Fruit fly (Drosophila melanogaster) whole organism, wandering third instar larva: ENCODE data around the gene CG33721.

ENCODE experiments used
- CG32264 ChIP-seq: fragments of 200-800 bp; sonication (Bioruptor generic); optimal IDR thresholded peaks from 2 replicates; lab custom pipeline; 2016; ENCODE audit warnings: missing biosample characterization, missing genetic modification characterization
- CrebA ChIP-seq: fragments of 200-800 bp; sonication (Bioruptor generic); optimal IDR thresholded peaks from 2 replicates; lab custom pipeline; 2016; ENCODE audit warnings: missing biosample characterization, mild to moderate bottlenecking, missing genetic modification characterization, borderline replicate concordance
- Dfd ChIP-seq: fragments of >200 bp; optimal IDR thresholded peaks from 2 replicates; lab custom pipeline; 2017; ENCODE audit warnings: missing biosample characterization, missing genetic modification characterization
- Dif ChIP-seq: fragments of 200-275, 200-300 bp; sonication (Bioruptor generic); optimal IDR thresholded peaks from 2 replicates; lab custom pipeline; 2018; ENCODE audit warnings: missing biosample characterization, missing genetic modification characterization; ENCODE audit not compliant: partially characterized antibody
- GATAd ChIP-seq: sonication (Bioruptor generic); optimal IDR thresholded peaks from 2 replicates; lab custom pipeline; 2016; ENCODE audit warnings: missing biosample characterization, missing genetic modification characterization
- HLH106 ChIP-seq: fragments of 200-800 bp; optimal IDR thresholded peaks from 3 replicates; lab custom pipeline; 2019; ENCODE audit warnings: missing biosample characterization, mild to moderate bottlenecking, missing genetic modification characterization, moderate library complexity
- Hr78 ChIP-seq: fragments of >200 bp; optimal IDR thresholded peaks from 2 replicates; lab custom pipeline; 2017; ENCODE audit warnings: missing biosample characterization, missing genetic modification characterization
- Jra ChIP-seq: sonication (Bioruptor generic); optimal IDR thresholded peaks from 2 replicates; lab custom pipeline; 2016; ENCODE audit warnings: missing biosample characterization, missing genetic modification characterization
- Mio ChIP-seq: sonication (Bioruptor generic); optimal IDR thresholded peaks from 2 replicates; lab custom pipeline; 2016; ENCODE audit warnings: missing biosample characterization, missing genetic modification characterization
- Myc ChIP-seq: fragments of >200 bp; optimal IDR thresholded peaks from 2 replicates; lab custom pipeline; 2017
- Sp1 ChIP-seq: fragments of 200-800 bp; sonication (Bioruptor generic); optimal IDR thresholded peaks from 3 replicates; lab custom pipeline; 2019; ENCODE audit warnings: missing biosample characterization, mild to moderate bottlenecking, missing genetic modification characterization, moderate library complexity
- Vsx2 ChIP-seq: fragments of 200-300, 225-300 bp; sonication (Bioruptor generic); optimal IDR thresholded peaks from 2 replicates; lab custom pipeline; 2018; ENCODE audit warnings: missing biosample characterization, missing genetic modification characterization; ENCODE audit not compliant: partially characterized antibody
- br ChIP-seq: fragments of 200-800 bp; sonication (Bioruptor generic); optimal IDR thresholded peaks from 2 replicates; lab custom pipeline; 2016; ENCODE audit warnings: missing biosample characterization, missing genetic modification characterization
- dl ChIP-seq, 2 experiments: fragments of 175-275, 200-275 bp in 1 of 2; fragments of 200-275 bp in 1 of 2; sonication (Bioruptor generic); optimal IDR thresholded peaks; lab custom pipeline; 2018; ENCODE audit warnings: mild to moderate bottlenecking in 2 of 2, missing biosample characterization in 2 of 2, missing genetic modification characterization in 2 of 2, moderate library complexity in 2 of 2; ENCODE audit not compliant: partially characterized antibody in 2 of 2, insufficient read depth in 1 of 2
- ey ChIP-seq: fragments of 200-800 bp; sonication (Bioruptor generic); optimal IDR thresholded peaks from 2 replicates; lab custom pipeline; 2016; ENCODE audit warnings: missing biosample characterization, missing genetic modification characterization
- foxo ChIP-seq, 2 experiments: fragments of 200-800 bp; sonication (Bioruptor generic); optimal IDR thresholded peaks; 2 replicates in 1 of 2; 3 replicates in 1 of 2; lab custom pipeline; 2016 to 2017; ENCODE audit warnings: missing biosample characterization in 2 of 2, missing genetic modification characterization in 2 of 2
- fru ChIP-seq: fragments of 200-800 bp; sonication (Bioruptor generic); optimal IDR thresholded peaks from 3 replicates; lab custom pipeline; 2016; ENCODE audit warnings: missing biosample characterization, mild to moderate bottlenecking, missing genetic modification characterization
- jim ChIP-seq: fragments of 175-275, 200-325 bp; sonication (Bioruptor generic); optimal IDR thresholded peaks from 2 replicates; lab custom pipeline; 2016; ENCODE audit warnings: missing biosample characterization, mild to moderate bottlenecking, missing genetic modification characterization
- psq ChIP-seq: fragments of 200-800 bp; sonication (Bioruptor generic); optimal IDR thresholded peaks from 3 replicates; lab custom pipeline; 2017; ENCODE audit warnings: missing biosample characterization, mild to moderate bottlenecking, missing genetic modification characterization, moderate library complexity
- sage ChIP-seq: fragments of 200-800 bp; sonication (Bioruptor generic); optimal IDR thresholded peaks from 2 replicates; lab custom pipeline; 2016; ENCODE audit warnings: missing biosample characterization, mild to moderate bottlenecking, missing genetic modification characterization
- sv ChIP-seq: fragments of 200-800 bp; sonication (Bioruptor generic); optimal IDR thresholded peaks from 3 replicates; lab custom pipeline; 2016; ENCODE audit warnings: missing biosample characterization, missing genetic modification characterization
- tai ChIP-seq: sonication (Bioruptor generic); optimal IDR thresholded peaks from 2 replicates; lab custom pipeline; 2016; ENCODE audit warnings: missing biosample characterization, missing genetic modification characterization
- woc ChIP-seq: sonication (Bioruptor generic); optimal IDR thresholded peaks from 2 replicates; lab custom pipeline; 2016; ENCODE audit warnings: missing biosample characterization, mild to moderate bottlenecking, missing genetic modification characterization

Gene CG33721

DNA sequence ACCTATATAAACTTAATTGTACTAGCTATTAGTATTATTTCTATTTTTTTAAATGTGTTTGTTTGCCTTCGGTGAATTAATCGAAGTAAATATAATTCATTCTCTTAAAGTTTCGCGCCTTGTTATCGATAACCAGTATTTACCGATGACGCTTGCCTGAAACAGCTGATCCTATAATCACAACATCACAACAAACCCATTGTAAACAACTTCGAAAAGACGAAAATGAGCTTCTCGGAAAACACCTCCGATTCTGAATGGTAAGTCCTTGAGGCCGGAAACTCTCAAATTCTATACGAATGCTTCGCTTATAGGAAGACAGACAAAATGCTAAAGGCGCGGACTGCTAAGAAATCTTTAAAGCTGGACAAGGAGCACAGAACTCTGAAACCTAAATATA, 49.1 kb downstream of the CG33721 start, which contains the start of gene CG34149:
TSS of gene CG34149 (plus strand) at position 187 of the 400 bp plus-strand sequence.
- no peak for TF ChIP-seq tai
- no peak for TF ChIP-seq fru (GFP tag; lab: Kevin White, UChicago)
- TF ChIP-seq Hr78 (GFP tag; lab: Kevin White, UChicago), result no peak
- no peak for TF ChIP-seq psq (GFP tag; lab: Kevin White, UChicago)
- TF ChIP-seq Dfd, result no peak
- no peak for TF ChIP-seq Sp1 (GFP tag; lab: Kevin White, UChicago)
- no peak for TF ChIP-seq Dif (GFP tag; lab: Kevin White, UChicago)
- TF ChIP-seq GATAd, result no peak
- no peak for TF ChIP-seq dl (GFP tag; optimal IDR thresholded peaks at IDR 0.05; lab: Kevin White, UChicago; ENCODE audit: insufficient read depth in 1 of 2, partially characterized antibody in 2 of 2)
- no peak for TF ChIP-seq CrebA
- TF ChIP-seq jim (GFP tag; lab: Kevin White, UChicago), result no peak
- TF ChIP-seq Mio (GFP tag; lab: Kevin White, UChicago), result no peak
- no peak for TF ChIP-seq sage (GFP tag; lab: Kevin White, UChicago)
- no peak for TF ChIP-seq HLH106 (tag; lab: Kevin White, UChicago)
- no peak for TF ChIP-seq foxo (GFP tag; optimal IDR thresholded peaks at IDR 0.05; lab: Kevin White, UChicago)
- TF ChIP-seq ey (GFP tag; lab: Kevin White, UChicago), result no peak
- TF ChIP-seq Jra (GFP tag; lab: Kevin White, UChicago), result no peak
- no peak for TF ChIP-seq CG32264 (GFP tag; lab: Kevin White, UChicago)
- TF ChIP-seq Myc (lab: Kevin White, UChicago), result no peak
- TF ChIP-seq sv, result no peak

DNA sequence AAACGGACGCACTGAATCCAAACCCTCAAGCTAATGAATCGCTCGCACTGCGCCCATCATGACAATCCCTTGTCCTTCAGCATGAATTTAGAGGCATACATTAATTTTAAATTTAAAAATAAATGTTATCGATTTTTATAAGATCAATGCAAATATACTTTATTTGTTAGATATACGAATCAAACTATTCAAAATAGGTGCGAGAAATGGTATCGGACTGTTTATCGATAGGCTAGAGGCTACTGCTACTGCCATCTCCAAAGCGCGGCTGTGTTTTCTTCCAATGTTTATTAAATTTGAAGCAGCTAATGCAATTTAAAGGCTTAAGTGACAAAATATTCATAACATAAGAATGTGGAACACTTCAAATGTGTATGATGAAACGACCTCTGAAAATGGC, 50.2 kb downstream of the CG33721 start, which contains the start of gene CG43342:
TSS of gene CG43342 (plus strand) at position 264 of the 400 bp plus-strand sequence.
- TF ChIP-seq br, result no peak
- TF ChIP-seq HLH106 (tag; lab: Kevin White, UChicago), result no peak
- no peak for TF ChIP-seq Jra (GFP tag; lab: Kevin White, UChicago)
- TF ChIP-seq woc (GFP tag; lab: Kevin White, UChicago), result no peak
- TF ChIP-seq Vsx2 (GFP tag; lab: Kevin White, UChicago), result no peak
